Fruit fly (Drosophila melanogaster) whole organism, adult: ENCODE measurements around the gene Bug22.

Source experiments
- CG11617 ChIP-seq: fragments of 200-800 bp; sonication (Bioruptor generic); optimal IDR thresholded peaks from 2 replicates; lab custom pipeline; 2017; ENCODE audit warnings: mild to moderate bottlenecking, missing biosample characterization, missing genetic modification reagents, missing genetic modification characterization
- CG12768 ChIP-seq: fragments of 200-800 bp; sonication (Bioruptor generic); optimal IDR thresholded peaks from 2 replicates; lab custom pipeline; 2017; ENCODE audit warnings: missing biosample characterization, missing genetic modification characterization, mild to moderate bottlenecking, moderate library complexity, missing genetic modification reagents
- CG14711 ChIP-seq: fragments of 200-800 bp; sonication (Bioruptor generic); optimal IDR thresholded peaks from 2 replicates; lab custom pipeline; 2018; ENCODE audit warnings: missing biosample characterization, mild to moderate bottlenecking, missing genetic modification characterization, moderate library complexity
- CG1620 ChIP-seq: fragments of 200-800 bp; sonication (Bioruptor generic); optimal IDR thresholded peaks from 2 replicates; lab custom pipeline; 2016; ENCODE audit warnings: missing biosample characterization, missing genetic modification characterization
- CG33017 ChIP-seq: fragments of 200-800 bp; sonication (Bioruptor generic); optimal IDR thresholded peaks from 2 replicates; lab custom pipeline; 2018; ENCODE audit warnings: missing biosample characterization, mild to moderate bottlenecking, missing genetic modification characterization, moderate library complexity
- CG5204 ChIP-seq: fragments of 200-800 bp; sonication (Bioruptor generic); optimal IDR thresholded peaks from 2 replicates; lab custom pipeline; 2016; ENCODE audit warnings: missing biosample characterization, missing genetic modification characterization
- CG7045 ChIP-seq: fragments of 200-800 bp; sonication (Bioruptor generic); optimal IDR thresholded peaks from 2 replicates; lab custom pipeline; 2017; ENCODE audit warnings: missing biosample characterization, mild to moderate bottlenecking, missing genetic modification characterization
- CG7101 ChIP-seq: fragments of 200-800 bp; sonication (Bioruptor generic); optimal IDR thresholded peaks from 2 replicates; lab custom pipeline; 2018; ENCODE audit warnings: missing biosample characterization, mild to moderate bottlenecking, missing genetic modification characterization, moderate library complexity
- Clk ChIP-seq: fragments of 200-800 bp; sonication (Bioruptor generic); optimal IDR thresholded peaks from 2 replicates; lab custom pipeline; 2017; ENCODE audit warnings: missing biosample characterization, missing genetic modification characterization
- Crg-1 ChIP-seq: fragments of 200-800 bp; sonication (Bioruptor generic); optimal IDR thresholded peaks from 2 replicates; lab custom pipeline; 2016; ENCODE audit warnings: missing biosample characterization, missing genetic modification characterization
- Hr96 ChIP-seq: fragments of 200-800 bp; sonication (Bioruptor generic); optimal IDR thresholded peaks from 2 replicates; lab custom pipeline; 2016; ENCODE audit warnings: missing biosample characterization, missing genetic modification characterization
- Mnt ChIP-seq: fragments of 200-800 bp; sonication (Bioruptor generic); optimal IDR thresholded peaks from 2 replicates; lab custom pipeline; 2016; ENCODE audit warnings: missing biosample characterization, mild to moderate bottlenecking, missing genetic modification characterization
- bab1 ChIP-seq: fragments of 200-800 bp; sonication (Bioruptor generic); optimal IDR thresholded peaks from 3 replicates; lab custom pipeline; 2019; ENCODE audit warnings: missing biosample characterization, mild to moderate bottlenecking, missing genetic modification characterization, moderate library complexity
- cic ChIP-seq: fragments of 200-800 bp; sonication (Bioruptor generic); optimal IDR thresholded peaks from 2 replicates; lab custom pipeline; 2017; ENCODE audit warnings: missing biosample characterization, mild to moderate bottlenecking, missing genetic modification characterization, moderate library complexity
- cnc ChIP-seq, 2 experiments: fragments of >200 bp; optimal IDR thresholded peaks; 2 replicates each; lab custom pipeline; 2017
- kay ChIP-seq: fragments of 200-800 bp; sonication (Bioruptor generic); peaks from one replicate; lab custom pipeline; 2016; ENCODE audit warnings: missing biosample characterization, missing genetic modification characterization, borderline replicate concordance
- ovo ChIP-seq: fragments of 200-800 bp; sonication (Bioruptor generic); optimal IDR thresholded peaks from 2 replicates; lab custom pipeline; 2016; ENCODE audit warnings: missing biosample characterization, missing genetic modification characterization
- pad ChIP-seq: fragments of 200-800 bp; sonication (Bioruptor generic); optimal IDR thresholded peaks from 3 replicates; lab custom pipeline; 2017; ENCODE audit warnings: missing biosample characterization, missing genetic modification characterization, mild to moderate bottlenecking, moderate library complexity, missing genetic modification reagents
- tj ChIP-seq: fragments of 200-800 bp; sonication (Bioruptor generic); optimal IDR thresholded peaks from 3 replicates; lab custom pipeline; 2017; ENCODE audit warnings: missing biosample characterization, mild to moderate bottlenecking, missing genetic modification characterization, moderate library complexity
- toe ChIP-seq: fragments of 200-800 bp; sonication (Bioruptor generic); optimal IDR thresholded peaks from 2 replicates; lab custom pipeline; 2016; ENCODE audit warnings: missing biosample characterization, missing genetic modification characterization

Bug22 gene

DNA sequence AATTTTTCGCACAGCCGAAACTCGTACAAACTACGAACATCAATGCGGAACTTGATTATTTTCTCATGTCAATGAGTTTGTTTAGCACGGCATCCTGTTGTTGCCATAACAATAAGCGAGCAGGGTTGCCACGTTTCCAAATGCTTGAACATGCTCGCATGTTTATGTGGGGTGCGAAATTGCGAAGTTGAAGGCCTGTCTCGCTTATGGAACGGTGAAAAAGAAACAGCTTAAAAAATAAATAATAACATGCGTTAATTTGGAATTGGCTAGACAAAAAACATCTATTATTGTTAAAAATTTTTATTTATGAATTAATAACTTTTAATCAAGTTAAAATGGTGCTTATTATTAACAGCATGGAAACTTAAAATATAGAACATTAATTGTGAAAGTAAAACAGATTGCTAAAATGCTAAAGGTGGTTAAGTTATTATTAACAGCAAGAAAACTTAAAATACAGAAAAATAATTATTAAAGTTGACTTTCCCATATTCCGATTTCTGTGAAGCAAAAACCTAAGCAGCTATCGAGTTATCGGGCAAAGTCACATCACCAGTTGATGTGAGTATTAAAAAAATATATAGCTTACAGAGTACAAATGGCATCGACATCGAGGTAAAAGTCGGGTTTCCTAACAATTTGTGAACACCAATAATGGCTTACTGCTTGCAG lies at the start of gene Bug22, which contains the start of gene TfIIB:
TSS of gene Bug22 (minus strand) at position 117 of the 675 bp plus-strand sequence.
TSS of gene TfIIB (plus strand) at position 537 of the 675 bp plus-strand sequence.
- TF ChIP-seq ovo (GFP tag; lab: Kevin White, UChicago) (peak; percentile 30), CG7045 (GFP tag; lab: Kevin White, UChicago) (peak; percentile 66), CG1620 (GFP tag; lab: Kevin White, UChicago) (peak; percentile 63), CG12768 (GFP tag; lab: Kevin White, UChicago) (peak; percentile 64), Mnt (peak; percentile 86), pad (peak; percentile 42), cic (GFP tag; lab: Kevin White, UChicago) (no peak), Clk (peak; percentile 24), cnc (optimal IDR thresholded peaks at IDR 0.05; lab: Kevin White, UChicago) (no peak), bab1 (GFP tag; lab: Kevin White, UChicago) (peak; percentile 2), tj (GFP tag; lab: Kevin White, UChicago) (peak; percentile 40), CG7101 (tag; lab: Kevin White, UChicago) (peak; percentile 75), CG11617 (GFP tag; lab: Kevin White, UChicago) (peak; percentile 83), toe (no peak), CG5204 (no peak), Hr96 (GFP tag; lab: Kevin White, UChicago) (no peak), Crg-1 (GFP tag; lab: Kevin White, UChicago) (peak; percentile 50), kay (no peak), CG33017 (tag; lab: Kevin White, UChicago) (peak; percentile 53), CG14711 (tag; lab: Kevin White, UChicago) (peak; percentile 93)

DNA sequence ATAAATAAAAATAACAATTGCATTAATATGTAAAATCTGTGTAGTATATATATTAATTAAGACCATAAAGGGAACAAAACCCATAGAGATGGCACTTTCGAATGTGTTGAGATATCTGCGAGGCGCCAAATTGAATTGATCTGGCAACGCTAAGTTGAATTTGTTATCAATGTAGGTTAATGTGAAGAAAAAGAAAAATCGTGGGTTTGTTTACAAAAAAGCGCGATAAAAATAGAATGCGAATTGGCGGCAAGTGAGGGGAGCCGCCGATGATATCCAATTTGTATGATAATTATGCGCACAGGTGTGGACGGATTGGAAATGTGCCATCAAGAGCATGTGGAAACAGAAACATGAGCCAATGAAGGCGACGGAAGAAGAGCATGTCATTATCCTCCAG lies 49.1 kb upstream of the Bug22 start:
- no peak for TF ChIP-seq tj (GFP tag; lab: Kevin White, UChicago)
- TF ChIP-seq Mnt: peak; percentile 42
- no peak for TF ChIP-seq CG11617 (GFP tag; lab: Kevin White, UChicago)
- TF ChIP-seq CG7045 (GFP tag; lab: Kevin White, UChicago): no peak
- TF ChIP-seq CG7101 (tag; lab: Kevin White, UChicago): no peak

DNA sequence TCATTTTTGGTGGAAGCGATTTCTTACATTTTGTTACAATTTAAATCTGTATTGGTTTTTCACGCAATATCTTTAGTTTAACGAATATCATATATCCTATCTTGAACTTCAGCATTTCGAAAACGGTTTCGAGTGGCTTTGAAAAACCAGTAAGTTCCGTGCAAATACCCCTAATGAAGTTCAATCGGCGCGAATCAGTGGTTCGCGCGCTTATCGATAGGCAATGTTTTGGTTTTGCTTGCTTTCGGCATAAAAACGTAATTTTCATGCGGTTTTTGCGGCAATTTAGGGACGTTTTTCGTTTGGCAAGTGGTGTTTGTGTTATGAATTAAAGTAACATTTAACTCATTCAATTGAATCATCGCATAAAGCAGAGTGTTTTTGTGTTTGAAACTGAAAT lies 46.2 kb upstream of the Bug22 start, which contains the start of gene RluA-2:
TSS of gene RluA-2 (plus strand) at position 195 of the 400 bp plus-strand sequence.
- TF ChIP-seq CG14711 (tag; lab: Kevin White, UChicago): no peak
- TF ChIP-seq tj (GFP tag; lab: Kevin White, UChicago): no peak
- TF ChIP-seq kay: no peak
- no peak for TF ChIP-seq ovo (GFP tag; lab: Kevin White, UChicago)
- TF ChIP-seq CG7045 (GFP tag; lab: Kevin White, UChicago): no peak
- TF ChIP-seq CG11617 (GFP tag; lab: Kevin White, UChicago): no peak
- TF ChIP-seq Crg-1 (GFP tag; lab: Kevin White, UChicago): no peak
- no peak for TF ChIP-seq CG7101 (tag; lab: Kevin White, UChicago)
- no peak for TF ChIP-seq Hr96 (GFP tag; lab: Kevin White, UChicago)
- no peak for TF ChIP-seq CG12768 (GFP tag; lab: Kevin White, UChicago)
- TF ChIP-seq cnc (optimal IDR thresholded peaks at IDR 0.05; lab: Kevin White, UChicago): no peak
- no peak for TF ChIP-seq CG5204
- TF ChIP-seq CG1620 (GFP tag; lab: Kevin White, UChicago): no peak
- no peak for TF ChIP-seq toe
- no peak for TF ChIP-seq cic (GFP tag; lab: Kevin White, UChicago)
- TF ChIP-seq Clk: no peak
- no peak for TF ChIP-seq Mnt

DNA sequence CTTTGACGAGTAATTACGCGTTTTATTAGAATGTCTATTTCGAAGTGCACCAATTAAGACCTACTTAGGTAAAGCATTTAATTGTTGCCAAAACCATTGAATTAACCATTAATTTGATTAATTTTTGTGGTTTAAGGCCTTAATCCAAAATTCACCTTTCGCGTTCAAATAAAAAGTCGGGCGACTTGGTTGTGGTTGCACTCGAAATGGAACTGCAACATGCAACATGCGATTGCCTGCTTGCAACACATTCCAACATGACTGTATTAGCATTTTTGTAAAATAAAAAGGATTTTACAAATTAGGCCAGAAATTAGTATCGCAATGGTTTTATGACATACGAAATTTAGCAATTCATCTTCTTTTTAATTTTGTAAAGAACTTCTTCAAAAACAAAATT lies 44.1 kb upstream of the Bug22 start:
- TF ChIP-seq cnc (optimal IDR thresholded peaks at IDR 0.05; lab: Kevin White, UChicago) (no peak), ovo (GFP tag; lab: Kevin White, UChicago) (no peak), CG1620 (GFP tag; lab: Kevin White, UChicago) (no peak), CG33017 (tag; lab: Kevin White, UChicago) (no peak), CG7101 (tag; lab: Kevin White, UChicago) (no peak), CG14711 (tag; lab: Kevin White, UChicago) (no peak), kay (no peak), Hr96 (GFP tag; lab: Kevin White, UChicago) (no peak), cic (GFP tag; lab: Kevin White, UChicago) (no peak), CG7045 (GFP tag; lab: Kevin White, UChicago) (no peak), Clk (no peak), tj (GFP tag; lab: Kevin White, UChicago) (no peak), CG12768 (GFP tag; lab: Kevin White, UChicago) (no peak), bab1 (GFP tag; lab: Kevin White, UChicago) (no peak), Crg-1 (GFP tag; lab: Kevin White, UChicago) (no peak), CG11617 (GFP tag; lab: Kevin White, UChicago) (no peak), CG5204 (no peak)

DNA sequence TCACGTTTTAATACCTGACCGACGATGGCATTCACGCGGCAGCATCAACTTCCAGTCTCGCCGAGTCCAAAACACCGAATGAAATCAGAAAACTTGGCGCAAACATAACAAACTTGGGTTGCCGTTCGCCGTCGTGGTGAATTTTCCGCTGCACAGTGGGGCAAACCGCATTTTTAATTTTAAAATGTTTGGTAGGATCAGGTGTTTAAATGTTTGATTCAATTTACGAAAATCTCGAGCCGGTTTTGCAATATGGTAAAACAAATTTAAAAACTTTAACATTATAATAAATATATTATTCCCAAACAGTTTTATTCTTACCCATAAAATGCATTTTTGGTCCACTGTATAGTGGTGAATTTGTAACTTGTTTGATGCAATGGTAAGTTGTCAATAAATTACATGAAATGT lies 43.6 kb upstream of the Bug22 start, which contains the start of gene RluA-1:
TSS of gene RluA-1 (minus strand) at position 82 of the 411 bp plus-strand sequence.
- TF ChIP-seq ovo (GFP tag; lab: Kevin White, UChicago) (peak; percentile 11), toe (no peak), Mnt (peak; percentile 54), CG5204 (no peak), CG12768 (GFP tag; lab: Kevin White, UChicago) (peak; percentile 86), CG33017 (tag; lab: Kevin White, UChicago) (peak; percentile 90), CG7045 (GFP tag; lab: Kevin White, UChicago) (peak; percentile 93), CG11617 (GFP tag; lab: Kevin White, UChicago) (peak; percentile 66), Clk (peak; percentile 28), tj (GFP tag; lab: Kevin White, UChicago) (peak; percentile 40), cic (GFP tag; lab: Kevin White, UChicago) (peak; percentile 4), CG14711 (tag; lab: Kevin White, UChicago) (peak; percentile 85), kay (peak; percentile 82), pad (peak; percentile 65), CG7101 (tag; lab: Kevin White, UChicago) (peak; percentile 89), Hr96 (GFP tag; lab: Kevin White, UChicago) (peak; percentile 61), bab1 (GFP tag; lab: Kevin White, UChicago) (peak; percentile 76), CG1620 (GFP tag; lab: Kevin White, UChicago) (peak; percentile 38), cnc (optimal IDR thresholded peaks at IDR 0.05; lab: Kevin White, UChicago) (no peak), Crg-1 (GFP tag; lab: Kevin White, UChicago) (peak; percentile 59)
